Fruit fly (Drosophila melanogaster) ovary, adult (tissue): ENCODE data around the gene CG11131.

ENCODE experiments used
- CG17801 ChIP-seq: fragments of 200-800 bp; optimal IDR thresholded peaks from 2 replicates; lab custom pipeline; 2019; ENCODE audit warnings: missing biosample characterization, mild to moderate bottlenecking, missing genetic modification characterization, moderate library complexity; ENCODE audit not compliant: partially characterized antibody

The CG11131 gene

dm6 chr3L:22909914-22910541 lies 11.5 kb downstream of the CG11131 start, which contains the start of gene CG12768:
Gene CG12768 (plus strand): TSS chr3L:22910491.
- no peak for TF ChIP-seq CG17801 (GFP tag; lab: Kevin White, UChicago)

- TF ChIP-seq CG17801 (GFP tag; lab: Kevin White, UChicago), result no peak
Observed at dm6 chr3L:22940249-22940648, 41.7 kb downstream of the CG11131 start.

dm6 chr3L:22943484-22943883 lies 44.9 kb downstream of the CG11131 start:
- TF ChIP-seq CG17801 (GFP tag; lab: Kevin White, UChicago), result no peak

dm6 chr3L:22944493-22944892 lies 45.9 kb downstream of the CG11131 start:
- TF ChIP-seq CG17801 (GFP tag; lab: Kevin White, UChicago), result no peak

dm6 chr3L:22945264-22945941 lies 46.9 kb downstream of the CG11131 start, which contains the start of gene Mes2:
Gene Mes2 (plus strand): TSS chr3L:22945657.
- no peak for TF ChIP-seq CG17801 (GFP tag; lab: Kevin White, UChicago)

dm6 chr3L:22947993-22948954 lies 49.7 kb downstream of the CG11131 start:
- TF ChIP-seq CG17801 (GFP tag; lab: Kevin White, UChicago), result no peak
